Fruit fly (Drosophila melanogaster): ENCODE measurements around the gene SdhBL.

SdhBL gene

DNA sequence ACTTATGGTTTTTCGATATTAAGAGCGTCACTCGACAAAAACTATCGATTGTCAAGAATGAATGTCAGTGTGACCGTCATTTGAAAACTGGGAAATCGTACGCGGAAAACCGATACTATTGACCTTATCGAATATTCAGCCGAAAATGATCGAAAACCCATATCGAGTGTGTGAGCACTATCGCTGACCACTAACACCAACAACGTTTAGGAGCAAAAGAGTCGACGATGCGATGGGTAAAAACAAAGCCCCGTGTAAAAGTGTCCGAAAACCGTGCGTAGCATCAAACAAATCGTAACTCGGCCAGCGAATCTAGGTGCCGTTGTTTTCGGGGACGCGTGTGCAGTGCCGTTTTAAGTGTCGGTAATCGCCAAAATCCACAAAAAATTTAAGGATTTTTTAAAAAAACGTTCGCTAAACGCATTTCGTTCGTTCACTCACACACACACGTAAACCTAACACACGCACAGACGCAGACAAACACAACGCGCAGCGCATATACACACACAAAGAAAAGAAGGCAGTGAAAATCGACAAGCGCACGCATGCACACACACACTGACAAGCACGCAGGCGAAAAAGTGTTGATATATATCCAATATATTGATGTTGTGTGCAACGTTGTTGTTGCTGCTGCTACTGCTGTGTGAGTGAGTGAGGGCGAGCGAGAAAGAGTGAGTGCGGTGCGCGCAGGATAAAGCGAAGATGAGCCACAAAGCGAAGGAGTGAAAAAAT lies 30.3 kb upstream of the SdhBL start, which contains the start of the genes CG7326 and Dora (continued):
- TF ChIP-seq CG1832 (GFP tag; optimal IDR thresholded peaks at IDR 0.05), result peak; percentile 72
- TF ChIP-seq CG12299 (tag; optimal IDR thresholded peaks at IDR 0.05), result peak; percentile 16
- no peak for TF ChIP-seq CG12219 (GFP tag; optimal IDR thresholded peaks at IDR 0.05)
- peak; percentile 96 for TF ChIP-seq Bgb (GFP tag; IDR thresholded peaks at IDR 0.05; ENCODE audit: partially characterized antibody)
- TF ChIP-seq Stat92E (GFP tag; optimal IDR thresholded peaks at IDR 0.05), result peak in 1 of 3 experiments; percentile 31
- TF ChIP-seq vvl (GFP tag; IDR thresholded peaks at IDR 0.05), result peak; percentile 26; the same call in 1 of the 2 replicates
- TF ChIP-seq B-H1 (GFP tag; IDR thresholded peaks at IDR 0.05), result no peak
- TF ChIP-seq CG5245 (GFP tag; optimal IDR thresholded peaks at IDR 0.05), result no peak
- TF ChIP-seq YL-1 (GFP tag; optimal IDR thresholded peaks at IDR 0.05), result peak; percentile 85
- peak; percentile 64 for TF ChIP-seq Med (GFP tag)
- peak; percentile 31 for TF ChIP-seq HmgZ (tag; optimal IDR thresholded peaks at IDR 0.05)
- TF ChIP-seq dati (GFP tag; IDR thresholded peaks at IDR 0.05), result no peak
- no peak for TF ChIP-seq repo (GFP tag; optimal IDR thresholded peaks at IDR 0.05)
- peak; percentile 64 for TF ChIP-seq CG33213 (GFP tag; optimal IDR thresholded peaks at IDR 0.05)
- peak; percentile 62 for TF ChIP-seq CG14710 (tag; optimal IDR thresholded peaks at IDR 0.05)
- peak in 1 of 2 experiments; percentile 25 for TF ChIP-seq dpn (GFP tag; optimal IDR thresholded peaks at IDR 0.05)
- TF ChIP-seq abd-A (tag; optimal IDR thresholded peaks at IDR 0.05), result no peak
- TF ChIP-seq CG10543 (GFP tag; optimal IDR thresholded peaks at IDR 0.05), result peak; percentile 42
- TF ChIP-seq jumu (GFP tag; optimal IDR thresholded peaks at IDR 0.05), result peak; percentile 23
- peak; percentile 92 for TF ChIP-seq nerfin-2 (GFP tag; IDR thresholded peaks at IDR 0.05; ENCODE audit: partially characterized antibody)
- TF ChIP-seq CG2120 (GFP tag; optimal IDR thresholded peaks at IDR 0.05), result peak; percentile 25
- peak; percentile 90 for TF ChIP-seq CG16813 (GFP tag; IDR thresholded peaks at IDR 0.05; ENCODE audit: partially characterized antibody)
- no peak for TF ChIP-seq wdn (GFP tag; IDR thresholded peaks at IDR 0.05)
- TF ChIP-seq CG32772 (GFP tag; IDR thresholded peaks at IDR 0.05), result no peak
- TF ChIP-seq CG6689 (GFP tag; IDR thresholded peaks at IDR 0.05), result no peak
- no peak for TF ChIP-seq Dip3 (GFP tag; optimal IDR thresholded peaks at IDR 0.05)
- no peak for TF ChIP-seq run (tag; optimal IDR thresholded peaks at IDR 0.05)
- TF ChIP-seq CG11560 (tag; IDR thresholded peaks at IDR 0.05), result peak; percentile 99
- 0 out of 2 replicates have a peak, but pooled peaks have one; percentile 38 for TF ChIP-seq CG3847 (GFP tag; IDR thresholded peaks at IDR 0.05)
- peak; percentile 91 for TF ChIP-seq CG9797 (GFP tag; optimal IDR thresholded peaks at IDR 0.05)
- TF ChIP-seq Doc2 (GFP tag; IDR thresholded peaks at IDR 0.05), result no peak
- peak; percentile 3 for TF ChIP-seq Fer3 (tag; optimal IDR thresholded peaks at IDR 0.05)
- peak; percentile 28 for TF ChIP-seq CG12155 (GFP tag; optimal IDR thresholded peaks at IDR 0.05)
- TF ChIP-seq stwl (tag; optimal IDR thresholded peaks at IDR 0.05), result peak; percentile 74
- TF ChIP-seq CG6854 (GFP tag; optimal IDR thresholded peaks at IDR 0.05), result peak; percentile 21
- TF ChIP-seq hkb (optimal IDR thresholded peaks at IDR 0.05), result no peak
- no peak for TF ChIP-seq hkb (GFP tag; IDR thresholded peaks at IDR 0.05)
- peak; percentile 94 for TF ChIP-seq CG6791 (GFP tag; IDR thresholded peaks at IDR 0.05; ENCODE audit: partially characterized antibody)
- TF ChIP-seq kah (GFP tag; optimal IDR thresholded peaks at IDR 0.05), result no peak
- no peak for TF ChIP-seq sens-2 (GFP tag; IDR thresholded peaks at IDR 0.05)
- TF ChIP-seq CG1647 (GFP tag; optimal IDR thresholded peaks at IDR 0.05), result no peak
- TF ChIP-seq CG16779 (GFP tag; IDR thresholded peaks at IDR 0.05), result no peak
- peak; percentile 50 for TF ChIP-seq Sin3A (optimal IDR thresholded peaks at IDR 0.05)
- peak; percentile 20 for TF ChIP-seq CG12391 (tag; optimal IDR thresholded peaks at IDR 0.05)
- TF ChIP-seq CG30431 (GFP tag; optimal IDR thresholded peaks at IDR 0.05), result no peak
- peak; percentile 1 for TF ChIP-seq unpg (GFP tag; optimal IDR thresholded peaks at IDR 0.05)
- TF ChIP-seq CG34224 (GFP tag; IDR thresholded peaks at IDR 0.05; ENCODE audit: partially characterized antibody), result peak; percentile 94
- peak; percentile 87 for TF ChIP-seq Scr (GFP tag; IDR thresholded peaks at IDR 0.05; ENCODE audit: partially characterized antibody)
- peak; percentile 94 for TF ChIP-seq ato (GFP tag; IDR thresholded peaks at IDR 0.05; ENCODE audit: partially characterized antibody)

Data from whole organism, embryonic.